Fruit fly (Drosophila melanogaster): Measurements from ENCODE around the gene Naglu.

Gene Naglu

DNA sequence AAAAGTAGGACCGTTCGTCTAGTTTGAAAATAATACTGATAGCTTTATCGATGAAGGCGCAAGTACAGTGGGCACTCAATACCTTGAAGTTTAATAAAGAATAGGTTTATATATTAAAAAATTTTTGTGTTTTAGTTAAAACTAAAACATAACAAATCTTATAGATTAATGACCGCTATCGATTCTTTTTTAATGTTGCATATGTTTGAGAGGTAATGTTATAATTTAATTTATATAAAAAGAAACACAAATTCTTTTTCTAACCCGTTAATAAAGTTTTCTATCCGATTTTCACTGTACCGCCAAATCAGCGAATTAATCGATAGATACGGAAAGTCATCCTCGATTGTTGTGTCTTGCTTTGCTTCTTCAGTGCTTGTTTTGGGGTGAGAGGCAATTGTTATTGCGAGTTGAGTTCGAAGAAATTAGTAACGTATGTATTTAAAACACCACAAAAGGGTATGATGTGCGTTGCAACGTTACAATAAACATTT lies 27.5 kb downstream of the Naglu start, which contains the start of the genes Dad1 and CG13384 (continued):
- TF ChIP-seq amos (GFP tag; IDR thresholded peaks at IDR 0.05; ENCODE audit: partially characterized antibody) (peak; percentile 45; the same call in 1 of the 2 replicates), CG16813 (GFP tag; IDR thresholded peaks at IDR 0.05; ENCODE audit: partially characterized antibody) (peak; percentile 51; the same call in 1 of the 3 replicates), ro (GFP tag; IDR thresholded peaks at IDR 0.05) (peak; percentile 72), otp (GFP tag; IDR thresholded peaks at IDR 0.05) (0 out of 3 replicates have a peak, but pooled peaks have one; percentile 55), CG10321 (GFP tag; IDR thresholded peaks at IDR 0.05) (peak; percentile 79), B-H2 (GFP tag; optimal IDR thresholded peaks at IDR 0.05) (peak; percentile 96), CG12769 (tag; optimal IDR thresholded peaks at IDR 0.05) (peak; percentile 6), pnt (GFP tag; optimal IDR thresholded peaks at IDR 0.05) (no peak), CG18619 (GFP tag; optimal IDR thresholded peaks at IDR 0.05) (peak; percentile 93), CG17612 (GFP tag; IDR thresholded peaks at IDR 0.05) (peak; percentile 82), CG2199 (GFP tag; IDR thresholded peaks at IDR 0.05) (0 out of 3 replicates have a peak, but pooled peaks have one; percentile 62), CG11723 (GFP tag; optimal IDR thresholded peaks at IDR 0.05) (peak; percentile 74), exex (tag; optimal IDR thresholded peaks at IDR 0.05) (peak; percentile 90), z (GFP tag; IDR thresholded peaks at IDR 0.05) (no peak), gem (tag; optimal IDR thresholded peaks at IDR 0.05) (peak; percentile 97), CG3847 (GFP tag; IDR thresholded peaks at IDR 0.05) (peak; percentile 94), CG11695 (GFP tag; IDR thresholded peaks at IDR 0.05) (peak; percentile 92), fd3F (GFP tag; optimal IDR thresholded peaks at IDR 0.05) (peak; percentile 92), CG11504 (tag; optimal IDR thresholded peaks at IDR 0.05) (peak; percentile 89), Gug (GFP tag; IDR thresholded peaks at IDR 0.05) (peak; percentile 78), ab (GFP tag; optimal IDR thresholded peaks at IDR 0.05) (peak; percentile 20), CG31365 (tag; optimal IDR thresholded peaks at IDR 0.05) (no peak), CG6175 (GFP tag; IDR thresholded peaks at IDR 0.05) (peak; percentile 80; the same call in 2 of the 3 replicates), tgo (GFP tag; IDR thresholded peaks at IDR 0.05) (peak; percentile 94), Mrtf (GFP tag; IDR thresholded peaks at IDR 0.05) (peak; percentile 88), CG12299 (tag; optimal IDR thresholded peaks at IDR 0.05) (peak; percentile 93), Pdp1 (GFP tag; optimal IDR thresholded peaks at IDR 0.05) (peak; percentile 49 to 74), CG8924 (tag; optimal IDR thresholded peaks at IDR 0.05) (peak; percentile 97), eyg (GFP tag; optimal IDR thresholded peaks at IDR 0.05) (no peak), emc (GFP tag; optimal IDR thresholded peaks at IDR 0.05) (no peak), ash1 (GFP tag; optimal IDR thresholded peaks at IDR 0.05) (no peak), NC2β (GFP tag; optimal IDR thresholded peaks at IDR 0.05) (peak; percentile 28), Oaz (GFP tag; IDR thresholded peaks at IDR 0.05) (peak; percentile 74), CG14860 (GFP tag; IDR thresholded peaks at IDR 0.05; ENCODE audit: partially characterized antibody) (no peak), odd (GFP tag; optimal IDR thresholded peaks at IDR 0.05) (peak; percentile 87), CG4360 (GFP tag; IDR thresholded peaks at IDR 0.05) (0 out of 2 replicates have a peak, but pooled peaks have one; percentile 42), lmd (GFP tag; IDR thresholded peaks at IDR 0.05) (peak; percentile 93), Hmx (GFP tag; optimal IDR thresholded peaks at IDR 0.05) (peak; percentile 63), nerfin-2 (GFP tag; IDR thresholded peaks at IDR 0.05; ENCODE audit: partially characterized antibody) (no peak), CG7745 (tag; optimal IDR thresholded peaks at IDR 0.05) (no peak), dati (GFP tag; IDR thresholded peaks at IDR 0.05) (no peak), cas (GFP tag; IDR thresholded peaks at IDR 0.05) (peak; percentile 84), Abd-B (GFP tag; optimal IDR thresholded peaks at IDR 0.05) (peak; percentile 94), lola (GFP tag; optimal IDR thresholded peaks at IDR 0.05) (peak in 1 of 3 experiments; percentile 93), peb (GFP tag; IDR thresholded peaks at IDR 0.05) (peak; percentile 85), scrt (GFP tag; optimal IDR thresholded peaks at IDR 0.05) (peak; percentile 85), yki (optimal IDR thresholded peaks at IDR 0.05) (no peak), Nf-YB (GFP tag; optimal IDR thresholded peaks at IDR 0.05) (peak; percentile 81), Hmr (GFP tag; optimal IDR thresholded peaks at IDR 0.05) (peak; percentile 94), NFAT (GFP tag; IDR thresholded peaks at IDR 0.05) (peak; percentile 81)

Data from whole organism, embryonic.